Fruit fly (Drosophila melanogaster): Measurements from ENCODE around the gene Swt1.

Swt1 gene

dm6 chrX:18138297-18138696 is 48.0 kb upstream of the Swt1 start, which contains the start of gene CG43229 (continued):
- TF ChIP-seq HLH4C (GFP tag; IDR thresholded peaks at IDR 0.05; ENCODE audit: partially characterized antibody) (peak; percentile 78), Doc3 (GFP tag; IDR thresholded peaks at IDR 0.05; ENCODE audit: partially characterized antibody) (peak; percentile 53; the same call in 1 of the 3 replicates), CG16863 (GFP tag; optimal IDR thresholded peaks at IDR 0.05) (peak; percentile 96), TFAM (GFP tag; optimal IDR thresholded peaks at IDR 0.05) (no peak), fru (optimal IDR thresholded peaks at IDR 0.05) (no peak)

- peak; percentile 21 for TF ChIP-seq ftz-f1 (GFP tag; optimal IDR thresholded peaks at IDR 0.05)
- no peak for TF ChIP-seq CkIIα-i1 (GFP tag; IDR thresholded peaks at IDR 0.05)
- peak; percentile 98 for TF ChIP-seq CG17186 (GFP tag; optimal IDR thresholded peaks at IDR 0.05)
- no peak for TF ChIP-seq B-H1 (GFP tag; IDR thresholded peaks at IDR 0.05)
- peak; percentile 10 for TF ChIP-seq Sry-δ (GFP tag; optimal IDR thresholded peaks at IDR 0.05)
- TF ChIP-seq fru (optimal IDR thresholded peaks at IDR 0.05): no peak
- no peak for TF ChIP-seq fd96Cb (tag; optimal IDR thresholded peaks at IDR 0.05)
- no peak for TF ChIP-seq Hand (GFP tag; optimal IDR thresholded peaks at IDR 0.05)
- no peak for TF ChIP-seq CG8089 (GFP tag; optimal IDR thresholded peaks at IDR 0.05)
- no peak for TF ChIP-seq B-H2 (GFP tag; optimal IDR thresholded peaks at IDR 0.05)
- no peak for TF ChIP-seq CG7839 (tag; optimal IDR thresholded peaks at IDR 0.05)
- TF ChIP-seq CG13624 (GFP tag; optimal IDR thresholded peaks at IDR 0.05): peak; percentile 61
- peak; percentile 57 for TF ChIP-seq CG15514 (GFP tag; optimal IDR thresholded peaks at IDR 0.05)
- no peak for TF ChIP-seq CG43689 (GFP tag; IDR thresholded peaks at IDR 0.05)
- TF ChIP-seq CG12299 (tag; optimal IDR thresholded peaks at IDR 0.05): no peak
- no peak for TF ChIP-seq unpg (GFP tag; optimal IDR thresholded peaks at IDR 0.05)
- no peak for TF ChIP-seq CG10321 (GFP tag; IDR thresholded peaks at IDR 0.05)
- no peak for TF ChIP-seq eyg (GFP tag; optimal IDR thresholded peaks at IDR 0.05)
- peak; percentile 46; the same call in 1 of the 3 replicates for TF ChIP-seq Opbp (GFP tag; IDR thresholded peaks at IDR 0.05; ENCODE audit: partially characterized antibody)
- no peak for TF ChIP-seq CG17328 (GFP tag; IDR thresholded peaks at IDR 0.05)
- TF ChIP-seq Doc3 (GFP tag; IDR thresholded peaks at IDR 0.05; ENCODE audit: partially characterized antibody): peak; percentile 31; the same call in 1 of the 3 replicates
- TF ChIP-seq Deaf1 (tag; optimal IDR thresholded peaks at IDR 0.05): peak; percentile 16
- TF ChIP-seq pfk (GFP tag; optimal IDR thresholded peaks at IDR 0.05): peak; percentile 93
- TF ChIP-seq CG33213 (GFP tag; optimal IDR thresholded peaks at IDR 0.05): peak; percentile 41
- TF ChIP-seq BEAF-32 (GFP tag; optimal IDR thresholded peaks at IDR 0.05): peak; percentile 54
- no peak for TF ChIP-seq CG3281 (GFP tag; optimal IDR thresholded peaks at IDR 0.05)
- TF ChIP-seq CG8478 (optimal IDR thresholded peaks at IDR 0.05): peak; percentile 96
- no peak for TF ChIP-seq vvl (GFP tag; IDR thresholded peaks at IDR 0.05)
- peak; percentile 58 for TF ChIP-seq CG1603 (tag; optimal IDR thresholded peaks at IDR 0.05)
- TF ChIP-seq rib (GFP tag; IDR thresholded peaks at IDR 0.05): no peak
- TF ChIP-seq E2f1 (GFP tag; IDR thresholded peaks at IDR 0.05): no peak
- TF ChIP-seq CG4707 (GFP tag; optimal IDR thresholded peaks at IDR 0.05): peak; percentile 95
- 0 out of 3 replicates have a peak, but pooled peaks have one; percentile 29 for TF ChIP-seq CG14860 (GFP tag; IDR thresholded peaks at IDR 0.05; ENCODE audit: partially characterized antibody)
- no peak for TF ChIP-seq CG10209 (GFP tag; optimal IDR thresholded peaks at IDR 0.05)
- TF ChIP-seq CG6765 (GFP tag; optimal IDR thresholded peaks at IDR 0.05): no peak
- TF ChIP-seq CG6683 (GFP tag; optimal IDR thresholded peaks at IDR 0.05): no peak
- no peak for TF ChIP-seq Blimp-1 (GFP tag; optimal IDR thresholded peaks at IDR 0.05)
- no peak for TF ChIP-seq CG18262 (tag; optimal IDR thresholded peaks at IDR 0.05)
- no peak for TF ChIP-seq CG8388 (GFP tag; optimal IDR thresholded peaks at IDR 0.05)
- TF ChIP-seq knrl (GFP tag; IDR thresholded peaks at IDR 0.05; ENCODE audit: partially characterized antibody): peak; percentile 41; the same call in 2 of the 3 replicates
- TF ChIP-seq Sox102F (GFP tag; optimal IDR thresholded peaks at IDR 0.05): no peak
- 0 out of 2 replicates have a peak, but pooled peaks have one; percentile 19 for TF ChIP-seq CG42726 (GFP tag; IDR thresholded peaks at IDR 0.05; ENCODE audit: partially characterized antibody)
Observed at dm6 chrX:18136910-18137849, 46.9 kb upstream of the Swt1 start, which contains the start of gene ari-1. Gene ari-1, minus strand, starts transcription at chrX:18137784.

Measured in whole organism, embryonic.